Fruit fly (Drosophila melanogaster) whole organism: ENCODE results near the gene CG11342.

Experiments used
- CG8478 ChIP-seq: fragments of >200 bp; optimal IDR thresholded peaks from 2 replicates; lab custom pipeline; 2018; ENCODE audit warnings: inconsistent platforms
- Dll ChIP-seq: fragments of >200 bp; optimal IDR thresholded peaks from 2 replicates; lab custom pipeline; 2017
- EcR ChIP-seq, 2 experiments: fragments of >200 bp; optimal IDR thresholded peaks; 2 replicates each; lab custom pipeline; 2017; ENCODE audit warnings: missing biosample characterization in 2 of 2, missing genetic modification characterization in 2 of 2, missing genetic modification reagents in 2 of 2
- pan ChIP-seq: fragments of >200 bp; optimal IDR thresholded peaks from 2 replicates; lab custom pipeline; 2017
- psq ChIP-seq: fragments of >200 bp; optimal IDR thresholded peaks from 2 replicates; lab custom pipeline; 2017
- usp ChIP-seq: fragments of >200 bp; optimal IDR thresholded peaks from 2 replicates; lab custom pipeline; 2017; ENCODE audit warnings: missing biosample characterization, missing genetic modification characterization, mixed read lengths

Gene CG11342

DNA sequence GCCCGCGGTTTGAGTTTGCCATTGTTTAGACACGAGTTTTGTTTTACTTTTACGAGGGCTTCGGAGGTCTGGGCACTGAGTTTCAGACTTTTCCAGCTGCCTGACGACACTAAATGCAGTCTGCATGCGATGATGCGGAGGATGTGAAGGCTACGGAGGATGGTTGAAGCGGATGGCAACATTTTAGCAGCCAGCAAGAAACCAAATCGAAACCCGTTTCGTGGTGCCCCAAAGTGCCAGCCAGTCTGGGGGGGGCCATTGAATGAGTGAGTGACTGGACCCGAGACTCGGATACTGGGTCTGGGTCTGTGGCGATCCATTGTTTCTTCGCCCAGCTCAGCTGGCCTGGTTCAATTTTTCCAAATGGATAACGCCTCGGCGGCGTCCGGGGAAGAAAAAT, 17.9 kb downstream of the CG11342 start:
- TF ChIP-seq Dll: no peak
- no peak for TF ChIP-seq usp (GFP tag; lab: Kevin White, UChicago)

dm6 chr3L:4348839-4349238, 18.4 kb downstream of the CG11342 start:
- TF ChIP-seq psq (lab: Kevin White, UChicago) (no peak), usp (GFP tag; lab: Kevin White, UChicago) (no peak), pan (lab: Kevin White, UChicago) (no peak), EcR (GFP tag; optimal IDR thresholded peaks at IDR 0.05; lab: Kevin White, UChicago) (no peak), CG8478 (lab: Kevin White, UChicago) (no peak), Dll (no peak)

- TF ChIP-seq Dll (no peak), CG8478 (lab: Kevin White, UChicago) (no peak), usp (GFP tag; lab: Kevin White, UChicago) (no peak), EcR (GFP tag; optimal IDR thresholded peaks at IDR 0.05; lab: Kevin White, UChicago) (no peak), pan (lab: Kevin White, UChicago) (no peak), psq (lab: Kevin White, UChicago) (no peak)
Measured at dm6 chr3L:4348072-4348471, 19.2 kb downstream of the CG11342 start.

DNA sequence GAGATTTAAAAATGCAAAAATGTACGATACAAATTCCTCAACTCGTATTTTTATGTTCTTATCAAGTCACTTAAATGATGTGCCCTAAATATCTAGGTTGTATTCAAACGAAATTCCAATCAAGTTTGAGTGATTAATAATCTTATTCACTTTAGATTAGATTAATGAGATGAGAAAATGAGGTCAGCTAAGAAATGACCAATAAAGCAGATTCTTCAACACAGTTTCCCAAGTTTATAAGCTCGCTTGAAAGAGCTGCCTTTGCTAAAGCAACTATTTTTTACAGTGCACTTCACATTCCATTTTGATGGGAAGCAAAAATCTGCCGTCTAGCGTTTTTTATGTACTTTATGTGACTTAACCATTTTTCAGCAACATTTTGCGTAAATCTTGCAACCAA, 20.9 kb downstream of the CG11342 start:
- TF ChIP-seq EcR (GFP tag; optimal IDR thresholded peaks at IDR 0.05; lab: Kevin White, UChicago) (no peak), usp (GFP tag; lab: Kevin White, UChicago) (no peak), CG8478 (lab: Kevin White, UChicago) (no peak), psq (lab: Kevin White, UChicago) (no peak), Dll (no peak), pan (lab: Kevin White, UChicago) (no peak)

dm6 chr3L:4341078-4341477, 26.2 kb downstream of the CG11342 start:
- no peak for TF ChIP-seq CG8478 (lab: Kevin White, UChicago)
- TF ChIP-seq Dll: no peak
- no peak for TF ChIP-seq pan (lab: Kevin White, UChicago)
- TF ChIP-seq usp (GFP tag; lab: Kevin White, UChicago): no peak
- no peak for TF ChIP-seq psq (lab: Kevin White, UChicago)
- no peak for TF ChIP-seq EcR (GFP tag; optimal IDR thresholded peaks at IDR 0.05; lab: Kevin White, UChicago)

DNA sequence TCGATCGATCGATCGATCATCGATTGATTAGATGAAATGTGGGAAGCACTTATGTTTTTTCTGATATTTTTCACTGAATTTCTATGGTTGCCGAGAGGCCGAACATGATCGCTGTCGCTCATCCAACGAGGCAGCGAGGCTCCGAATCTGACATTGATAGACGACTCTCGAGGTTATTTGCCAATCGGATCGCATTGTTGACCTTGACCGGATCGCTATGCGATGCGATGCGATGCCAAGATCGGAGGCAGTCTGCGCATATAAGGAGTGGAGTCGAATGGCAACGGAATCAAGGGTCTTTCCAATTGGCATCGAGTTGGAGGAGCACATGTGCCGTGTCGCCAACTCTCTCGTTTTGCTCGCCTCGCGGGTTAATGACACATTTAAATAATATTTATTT, 27.0 kb downstream of the CG11342 start:
- TF ChIP-seq Dll (no peak), pan (lab: Kevin White, UChicago) (no peak), psq (lab: Kevin White, UChicago) (no peak), EcR (GFP tag; optimal IDR thresholded peaks at IDR 0.05; lab: Kevin White, UChicago) (no peak), CG8478 (lab: Kevin White, UChicago) (no peak), usp (GFP tag; lab: Kevin White, UChicago) (no peak)

DNA sequence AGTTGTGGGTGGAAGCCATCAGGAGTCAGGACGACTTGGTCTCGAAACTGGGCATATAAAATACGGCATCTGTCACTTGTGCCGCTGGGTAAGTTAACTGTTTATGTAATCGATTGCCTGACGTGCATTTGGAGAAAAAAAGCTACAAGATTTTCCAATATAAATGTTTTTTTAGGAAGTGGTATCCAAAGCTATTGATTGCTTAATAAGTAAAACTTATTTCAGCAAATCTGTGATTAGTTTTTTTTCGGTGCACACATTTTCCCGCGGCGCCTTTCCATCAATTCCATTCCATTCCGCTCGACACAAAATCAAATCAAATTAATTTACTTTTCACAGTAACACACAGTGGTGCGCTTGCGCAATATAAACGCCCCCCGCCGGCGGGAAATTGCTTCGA, 27.7 kb downstream of the CG11342 start:
- TF ChIP-seq EcR (GFP tag; optimal IDR thresholded peaks at IDR 0.05; lab: Kevin White, UChicago) (no peak), usp (GFP tag; lab: Kevin White, UChicago) (no peak), Dll (no peak), psq (lab: Kevin White, UChicago) (no peak), CG8478 (lab: Kevin White, UChicago) (no peak), pan (lab: Kevin White, UChicago) (no peak)

dm6 chr3L:4336588-4336987, 30.7 kb downstream of the CG11342 start:
- TF ChIP-seq CG8478 (lab: Kevin White, UChicago): no peak
- TF ChIP-seq usp (GFP tag; lab: Kevin White, UChicago): no peak
- no peak for TF ChIP-seq Dll
- TF ChIP-seq psq (lab: Kevin White, UChicago): no peak
- no peak for TF ChIP-seq pan (lab: Kevin White, UChicago)
- TF ChIP-seq EcR (GFP tag; optimal IDR thresholded peaks at IDR 0.05; lab: Kevin White, UChicago): no peak

DNA sequence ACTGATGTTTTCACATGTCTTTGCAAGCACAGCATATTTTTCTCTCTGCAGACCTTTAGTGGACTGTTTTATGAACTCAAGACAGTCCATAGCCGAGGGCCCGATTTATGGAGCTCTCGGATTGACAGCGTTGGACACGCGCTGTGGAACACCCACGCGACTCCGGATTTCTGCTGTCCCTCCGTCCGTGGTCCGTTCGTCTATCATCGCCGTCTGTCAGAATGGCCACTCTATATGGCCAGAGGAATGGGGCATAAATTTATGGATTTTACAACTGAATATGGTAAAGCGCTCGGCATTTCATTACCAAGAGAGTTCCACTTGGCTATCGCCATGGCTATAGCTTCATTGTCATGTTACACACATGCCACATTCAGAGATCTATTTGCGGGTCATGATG, 39.2 kb downstream of the CG11342 start:
- TF ChIP-seq EcR (GFP tag; optimal IDR thresholded peaks at IDR 0.05; lab: Kevin White, UChicago): no peak
- TF ChIP-seq psq (lab: Kevin White, UChicago): no peak
- no peak for TF ChIP-seq Dll
- TF ChIP-seq CG8478 (lab: Kevin White, UChicago): no peak
- no peak for TF ChIP-seq usp (GFP tag; lab: Kevin White, UChicago)
- TF ChIP-seq pan (lab: Kevin White, UChicago): no peak

DNA sequence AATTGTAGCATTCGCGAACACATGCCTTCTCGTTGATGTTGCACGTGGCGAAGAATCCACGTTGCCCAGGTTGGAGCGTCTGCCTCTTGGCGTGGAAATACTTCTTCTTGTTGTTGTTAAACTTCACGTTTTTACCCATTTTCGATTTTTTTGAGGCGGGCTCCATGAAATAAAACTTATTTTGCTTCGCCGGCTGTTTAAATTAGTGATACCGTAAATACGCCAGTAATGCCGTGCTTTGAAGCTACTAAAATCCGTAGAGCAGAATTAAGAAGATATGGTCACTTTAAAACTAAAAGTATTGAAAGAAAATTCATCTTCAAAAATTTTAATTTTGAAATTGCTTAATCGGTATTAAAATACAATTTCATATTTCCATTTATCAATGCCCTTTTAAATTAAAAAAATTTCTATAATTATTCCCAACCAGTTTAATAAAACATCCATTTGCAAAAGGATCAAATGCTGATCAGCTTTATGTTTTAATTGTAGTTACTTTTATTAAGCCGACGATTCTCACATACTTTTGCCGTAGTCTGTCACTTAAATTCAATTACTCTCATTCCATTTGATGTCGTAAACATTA, 45.1 kb downstream of the CG11342 start, which contains the start of gene CG15014:
Gene CG15014 (minus strand): TSS at position 228 of the 586 bp plus-strand sequence.
- TF ChIP-seq psq (lab: Kevin White, UChicago) (no peak), Dll (no peak), usp (GFP tag; lab: Kevin White, UChicago) (no peak), pan (lab: Kevin White, UChicago) (no peak), EcR (GFP tag; optimal IDR thresholded peaks at IDR 0.05; lab: Kevin White, UChicago) (no peak), CG8478 (lab: Kevin White, UChicago) (no peak)

- TF ChIP-seq psq (lab: Kevin White, UChicago): no peak
Measured at dm6 chr3L:4318677-4319580, 48.3 kb downstream of the CG11342 start, which contains the start of gene PMP34. Gene PMP34 (plus strand): TSS chr3L:4318755.
